Worm (Caenorhabditis elegans) whole organism, early embryonic: ENCODE results near the gene blos-4.

Source experiments
- B0310.2 ChIP-seq: sonication (generic microtip); optimal IDR thresholded peaks from 2 replicates; lab custom pipeline; 2016; ENCODE audit warnings: mild to moderate bottlenecking, missing genetic modification characterization, missing compliant biosample characterization
- F13C5.2 ChIP-seq: sonication (generic microtip); optimal IDR thresholded peaks from 2 replicates; lab custom pipeline; 2017; ENCODE audit warnings: mild to moderate bottlenecking, missing genetic modification characterization, inconsistent platforms, missing compliant biosample characterization
- ama-1 ChIP-seq: fragments of 150-350 bp; optimal IDR thresholded peaks from 2 replicates; lab custom pipeline; 2014
- ceh-36 ChIP-seq: sonication (generic microtip); optimal IDR thresholded peaks from 2 replicates; lab custom pipeline; 2016; ENCODE audit warnings: missing genetic modification characterization, inconsistent platforms, missing compliant biosample characterization
- ets-7 ChIP-seq: sonication (generic microtip); optimal IDR thresholded peaks from 2 replicates; lab custom pipeline; 2016; ENCODE audit warnings: missing genotype, missing genetic modification characterization, missing compliant biosample characterization
- hmg-4 ChIP-seq: fragments of 200-800 bp; sonication (Bioruptor generic); optimal IDR thresholded peaks from 2 replicates; lab custom pipeline; 2018; ENCODE audit warnings: mild to moderate bottlenecking, missing genetic modification characterization, missing compliant biosample characterization
- tbx-37 ChIP-seq: fragments of 200-800 bp; sonication (Bioruptor generic); conservative IDR thresholded peaks from 2 replicates; pipeline ENCODE4 v1.3.6; 2022; ENCODE audit warnings: missing genetic modification reagents, missing genetic modification characterization, missing compliant biosample characterization
- tra-4 ChIP-seq: sonication (generic microtip); optimal IDR thresholded peaks from 2 replicates; lab custom pipeline; 2017; ENCODE audit warnings: missing genetic modification characterization, missing compliant biosample characterization

ce11 chrII:6294261-6294660 lies 49.2 kb downstream of the blos-4 start, which contains the start of gene mps-1:
- no peak for TF ChIP-seq ama-1 (lab: Kevin White, UChicago)
- no peak for TF ChIP-seq hmg-4 (GFP tag; lab: Kevin White, UChicago)
- TF ChIP-seq ceh-36 (tag; lab: Kevin White, UChicago), result no peak
- no peak for TF ChIP-seq B0310.2
- no peak for TF ChIP-seq tra-4
- no peak for TF ChIP-seq tbx-37 (GFP tag; lab: Robert Waterston, UW)
- no peak for TF ChIP-seq F13C5.2 (tag; lab: Kevin White, UChicago)
- TF ChIP-seq ets-7 (tag; lab: Kevin White, UChicago), result no peak
